Worm (Caenorhabditis elegans) whole organism, L4 larva: Measurements from ENCODE around the gene R10H1.1.

Experiments
- F26F4.8 ChIP-seq: fragments of 200-800 bp; sonication (Bioruptor generic); conservative IDR thresholded peaks from 2 replicates; pipeline ENCODE4 v1.3.6; 2022; ENCODE audit warnings: missing genetic modification characterization, missing compliant biosample characterization
- T26A8.4 ChIP-seq: fragments of 200-800 bp; sonication (Bioruptor generic); IDR thresholded peaks from 2 replicates; pipeline ENCODE4 v1.3.6; 2022; ENCODE audit warnings: missing genetic modification characterization, missing compliant biosample characterization
- Y105C5A.15 ChIP-seq: fragments of 200-800 bp; sonication (Bioruptor generic); IDR thresholded peaks from 2 replicates; pipeline ENCODE4 v1.3.6; 2022; ENCODE audit warnings: missing genetic modification characterization, missing compliant biosample characterization
- Y48G9A.11 ChIP-seq: fragments of 200-800 bp; sonication (Bioruptor generic); IDR thresholded peaks from 2 replicates; pipeline ENCODE4 v1.3.6; 2022; ENCODE audit warnings: missing genetic modification reagents, missing genetic modification characterization, missing compliant biosample characterization
- Y5F2A.4 ChIP-seq: fragments of 200-800 bp; sonication (Bioruptor generic); optimal IDR thresholded peaks from 2 replicates; lab custom pipeline; 2018; ENCODE audit warnings: mild to moderate bottlenecking, missing genetic modification characterization, missing compliant biosample characterization
- Y75B8A.6 ChIP-seq: fragments of 200-800 bp; sonication (Bioruptor generic); IDR thresholded peaks from 2 replicates; pipeline ENCODE4 v1.3.6; 2022; ENCODE audit warnings: missing genetic modification reagents, missing genetic modification characterization, missing compliant biosample characterization
- aly-2 ChIP-seq: sonication (generic microtip); optimal IDR thresholded peaks from 2 replicates; lab custom pipeline; 2018; ENCODE audit warnings: missing biosample characterization, missing genetic modification characterization
- ama-1 ChIP-seq: fragments of 150-350 bp; optimal IDR thresholded peaks from 2 replicates; lab custom pipeline; 2014; ENCODE audit warnings: inconsistent platforms, mixed read lengths
- attf-4 ChIP-seq: sonication (generic microtip); optimal IDR thresholded peaks from 3 replicates; lab custom pipeline; 2017; ENCODE audit warnings: missing biosample characterization, missing genetic modification characterization
- ceh-28 ChIP-seq: fragments of 150-350 bp; optimal IDR thresholded peaks from 2 replicates; lab custom pipeline; 2014; ENCODE audit warnings: missing biosample characterization, missing genetic modification reagents, missing genetic modification characterization
- ceh-32 ChIP-seq: sonication (generic microtip); optimal IDR thresholded peaks from 2 replicates; lab custom pipeline; 2016; ENCODE audit warnings: mild to moderate bottlenecking, missing genetic modification characterization, missing compliant biosample characterization; ENCODE audit not compliant: poor library complexity
- ceh-82 ChIP-seq: sonication (generic microtip); optimal IDR thresholded peaks from 2 replicates; lab custom pipeline; 2017; ENCODE audit warnings: missing biosample characterization, missing genetic modification characterization
- cey-2 ChIP-seq: sonication (generic microtip); optimal IDR thresholded peaks from 3 replicates; lab custom pipeline; 2017; ENCODE audit warnings: missing genetic modification characterization, mild to moderate bottlenecking, missing compliant biosample characterization, antibody characterized with exemption, borderline replicate concordance; ENCODE audit not compliant: insufficient read depth
- ctbp-1 ChIP-seq: fragments of 200-800 bp; sonication (Bioruptor generic); IDR thresholded peaks from 2 replicates; pipeline ENCODE4 v1.3.6; 2022; ENCODE audit warnings: missing genetic modification reagents, missing genetic modification characterization, missing compliant biosample characterization
- daf-16 ChIP-seq, 3 experiments: sonication (generic microtip); optimal IDR thresholded peaks; 2 replicates each; lab custom pipeline; 2016 to 2017; ENCODE audit warnings: missing genetic modification characterization in 3 of 3, missing genetic modification reagents in 3 of 3, mild to moderate bottlenecking in 2 of 3, missing compliant biosample characterization in 2 of 3, missing biosample characterization in 1 of 3, moderate library complexity in 1 of 3
- daf-8 ChIP-seq: fragments of 200-800 bp; sonication (Bioruptor generic); IDR thresholded peaks from 2 replicates; pipeline ENCODE4 v1.3.6; 2022; ENCODE audit warnings: missing genetic modification characterization, missing compliant biosample characterization
- dmd-6 ChIP-seq: fragments of 200-800 bp; sonication (Bioruptor generic); IDR thresholded peaks from 2 replicates; pipeline ENCODE4 v1.3.6; 2022; ENCODE audit warnings: missing genetic modification reagents, missing genetic modification characterization, missing compliant biosample characterization
- dpl-1 ChIP-seq: fragments of 150-350 bp; optimal IDR thresholded peaks from 2 replicates; lab custom pipeline; 2014; ENCODE audit warnings: missing biosample characterization, missing genetic modification reagents, missing genetic modification characterization
- duxl-1 ChIP-seq: sonication (generic microtip); optimal IDR thresholded peaks from 2 replicates; lab custom pipeline; 2016; ENCODE audit warnings: mild to moderate bottlenecking, missing genetic modification characterization, moderate library complexity, missing compliant biosample characterization; ENCODE audit not compliant: poor library complexity
- dve-1 ChIP-seq: sonication (generic microtip); optimal IDR thresholded peaks from 2 replicates; lab custom pipeline; 2017; ENCODE audit warnings: antibody characterized with exemption, mild to moderate bottlenecking, missing genetic modification characterization, missing compliant biosample characterization; ENCODE audit not compliant: insufficient read depth
- gei-8 ChIP-seq: fragments of 200-800 bp; sonication (Bioruptor generic); optimal IDR thresholded peaks from 2 replicates; lab custom pipeline; 2018; ENCODE audit warnings: mild to moderate bottlenecking, missing genetic modification characterization, missing compliant biosample characterization
- hlh-30 ChIP-seq: sonication (generic microtip); optimal IDR thresholded peaks from 2 replicates; lab custom pipeline; 2017; ENCODE audit warnings: antibody characterized with exemption, mild to moderate bottlenecking, missing genetic modification characterization, missing compliant biosample characterization; ENCODE audit not compliant: insufficient read depth
- hmg-1.1 ChIP-seq: fragments of 200-800 bp; sonication (Bioruptor generic); IDR thresholded peaks from 2 replicates; pipeline ENCODE4 v1.3.6; 2022; ENCODE audit warnings: missing genetic modification reagents, missing genetic modification characterization, missing compliant biosample characterization
- jun-1 ChIP-seq: fragments of 150-350 bp; optimal IDR thresholded peaks from 2 replicates; lab custom pipeline; 2014; ENCODE audit warnings: missing biosample characterization, missing genetic modification reagents, missing genetic modification characterization
- lim-7 ChIP-seq: fragments of 200-800 bp; sonication (Bioruptor generic); IDR thresholded peaks from 2 replicates; pipeline ENCODE4 v1.3.6; 2022; ENCODE audit warnings: missing genetic modification characterization, missing compliant biosample characterization
- lin-1 ChIP-seq: fragments of 200-800 bp; sonication (Bioruptor generic); IDR thresholded peaks from 2 replicates; pipeline ENCODE4 v1.3.6; 2022; ENCODE audit warnings: missing genetic modification reagents, missing genetic modification characterization, missing compliant biosample characterization
- lin-13 ChIP-seq: fragments of 150-350 bp; optimal IDR thresholded peaks from 2 replicates; lab custom pipeline; 2014; ENCODE audit warnings: missing biosample characterization, missing genetic modification reagents, missing genetic modification characterization
- lin-39 ChIP-seq: fragments of 150-350 bp; optimal IDR thresholded peaks from 2 replicates; lab custom pipeline; 2014; ENCODE audit warnings: missing biosample characterization, missing genetic modification reagents, missing genetic modification characterization
- madf-9 ChIP-seq: fragments of 200-800 bp; sonication (Bioruptor generic); conservative IDR thresholded peaks from 2 replicates; pipeline ENCODE4 v1.3.6; 2022; ENCODE audit warnings: missing genetic modification reagents, missing genetic modification characterization, missing compliant biosample characterization
- mdl-1 ChIP-seq, 2 experiments: fragments of 150-350 bp in 1 of 2; sonication (generic microtip) in 1 of 2; optimal IDR thresholded peaks; 2 replicates each; lab custom pipeline; 2014 to 2017; ENCODE audit warnings: missing biosample characterization in 2 of 2, missing genetic modification characterization in 2 of 2
- mdt-29 ChIP-seq: fragments of 200-800 bp; sonication (Bioruptor generic); IDR thresholded peaks from 2 replicates; pipeline ENCODE4 v1.3.6; 2022; ENCODE audit warnings: missing genetic modification reagents, missing genetic modification characterization, missing compliant biosample characterization
- mxl-2 ChIP-seq: fragments of 200-800 bp; sonication (Bioruptor generic); conservative IDR thresholded peaks from 2 replicates; pipeline ENCODE4 v1.3.6; 2022; ENCODE audit warnings: missing genetic modification reagents, missing genetic modification characterization, missing compliant biosample characterization
- mxl-3 ChIP-seq: fragments of 200-800 bp; sonication (Bioruptor generic); optimal IDR thresholded peaks from 2 replicates; lab custom pipeline; 2018; ENCODE audit warnings: mild to moderate bottlenecking, missing genetic modification characterization, missing compliant biosample characterization
- nhr-25 ChIP-seq: sonication (generic microtip); optimal IDR thresholded peaks from 2 replicates; lab custom pipeline; 2017; ENCODE audit warnings: missing genetic modification characterization, mild to moderate bottlenecking, missing compliant biosample characterization, antibody characterized with exemption, moderate library complexity, borderline replicate concordance; ENCODE audit not compliant: insufficient read depth
- nhr-28 ChIP-seq: fragments of 150-350 bp; optimal IDR thresholded peaks from 2 replicates; lab custom pipeline; 2014; ENCODE audit warnings: missing biosample characterization, missing genetic modification characterization
- nhr-41 ChIP-seq: fragments of 200-800 bp; sonication (Bioruptor generic); IDR thresholded peaks from 2 replicates; pipeline ENCODE4 v1.3.6; 2022; ENCODE audit warnings: missing genetic modification reagents, missing genetic modification characterization, missing compliant biosample characterization
- nhr-48 ChIP-seq: sonication (generic microtip); optimal IDR thresholded peaks from 2 replicates; lab custom pipeline; 2016; ENCODE audit warnings: mild to moderate bottlenecking, missing genetic modification characterization, missing compliant biosample characterization
- nhr-6 ChIP-seq: fragments of 150-350 bp; optimal IDR thresholded peaks from 2 replicates; lab custom pipeline; 2014; ENCODE audit warnings: missing biosample characterization, missing genetic modification characterization
- nhr-77 ChIP-seq: fragments of 150-350 bp; optimal IDR thresholded peaks from 2 replicates; lab custom pipeline; 2014; ENCODE audit warnings: missing biosample characterization, missing genetic modification characterization
- php-3 ChIP-seq: fragments of 200-800 bp; sonication (Bioruptor generic); IDR thresholded peaks from 2 replicates; pipeline ENCODE4 v1.3.6; 2022; ENCODE audit warnings: missing genetic modification reagents, missing genetic modification characterization, missing compliant biosample characterization
- pqm-1 ChIP-seq: sonication (generic microtip); optimal IDR thresholded peaks from 2 replicates; lab custom pipeline; 2017; ENCODE audit warnings: missing biosample characterization, missing genetic modification characterization
- rbr-2 ChIP-seq: sonication (generic microtip); optimal IDR thresholded peaks from 2 replicates; lab custom pipeline; 2016; ENCODE audit warnings: missing genotype, missing genetic modification characterization, missing compliant biosample characterization
- saeg-2 ChIP-seq: fragments of 200-800 bp; sonication (Bioruptor generic); IDR thresholded peaks from 2 replicates; pipeline ENCODE4 v1.3.6; 2022; ENCODE audit warnings: missing genetic modification reagents, missing genetic modification characterization, missing compliant biosample characterization
- sdz-12 ChIP-seq: fragments of 200-800 bp; sonication (Bioruptor generic); optimal IDR thresholded peaks from 2 replicates; lab custom pipeline; 2018; ENCODE audit warnings: mild to moderate bottlenecking, missing genetic modification characterization, missing compliant biosample characterization
- snpc-1.2 ChIP-seq: fragments of 200-800 bp; sonication (Bioruptor generic); IDR thresholded peaks from 2 replicates; pipeline ENCODE4 v1.3.6; 2022; ENCODE audit warnings: missing genetic modification reagents, missing genetic modification characterization, missing compliant biosample characterization
- spr-1 ChIP-seq: sonication (generic microtip); optimal IDR thresholded peaks from 2 replicates; lab custom pipeline; 2016; ENCODE audit warnings: mild to moderate bottlenecking, missing genetic modification characterization, missing compliant biosample characterization
- vab-7 ChIP-seq: fragments of 200-800 bp; sonication (Bioruptor generic); IDR thresholded peaks from 2 replicates; pipeline ENCODE4 v1.3.6; 2022; ENCODE audit warnings: missing genetic modification reagents, missing genetic modification characterization, missing compliant biosample characterization
- zag-1 ChIP-seq: fragments of 150-350 bp; optimal IDR thresholded peaks from 2 replicates; lab custom pipeline; 2014; ENCODE audit warnings: missing biosample characterization, missing genetic modification characterization
- zfp-3 ChIP-seq: fragments of 200-800 bp; sonication (Bioruptor generic); conservative IDR thresholded peaks from 2 replicates; pipeline ENCODE4 v1.3.6; 2022; ENCODE audit warnings: missing genetic modification reagents, missing genetic modification characterization, missing compliant biosample characterization

R10H1.1 gene

DNA sequence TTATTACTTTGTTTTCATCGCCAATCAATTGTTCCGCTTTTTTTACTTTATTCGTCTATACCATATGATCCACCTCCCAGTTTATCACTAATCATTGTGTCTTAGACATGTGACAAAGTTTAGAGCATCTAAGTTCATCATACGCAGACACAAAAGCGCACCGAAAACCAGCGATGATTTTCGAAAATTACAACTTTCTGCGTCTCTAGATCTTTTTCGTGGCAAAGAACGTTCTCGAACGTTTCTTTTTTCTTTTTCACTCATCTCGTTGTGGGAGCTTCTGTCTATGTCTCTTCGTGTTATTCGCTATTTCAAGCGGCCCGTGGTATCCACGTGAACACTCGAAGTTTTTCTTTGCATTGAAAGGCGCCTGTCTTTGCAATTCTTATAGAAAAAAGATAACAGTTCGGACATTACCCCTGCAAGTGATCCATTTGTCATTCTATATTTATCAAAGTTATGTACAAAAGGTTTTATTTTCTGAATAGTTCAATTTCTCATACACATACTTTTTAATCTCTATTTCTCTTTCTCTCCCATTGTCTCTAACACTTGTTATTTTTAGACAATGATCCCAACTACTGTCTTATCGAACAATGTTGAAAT lies 34.9 kb downstream of the R10H1.1 start, which contains the start of gene ZK1290.5:
TSS of gene ZK1290.5 (plus strand) at position 566 of the 606 bp plus-strand sequence.
- peak; percentile 67 for TF ChIP-seq rbr-2 (tag; lab: Kevin White, UChicago)
- peak; percentile 48; the same call in 1 of the 2 replicates for TF ChIP-seq madf-9
- peak; percentile 43 to 95 for TF ChIP-seq mdl-1 (tag; optimal IDR thresholded peaks at IDR 0.05; lab: Kevin White, UChicago)
- peak; percentile 99 for TF ChIP-seq dmd-6
- peak; percentile 98 for TF ChIP-seq dve-1 (tag; lab: Kevin White, UChicago)
- TF ChIP-seq cey-2 (tag; lab: Kevin White, UChicago), result peak; percentile 72
- no peak for TF ChIP-seq Y105C5A.15
- peak; percentile 26; the same call in 1 of the 2 replicates for TF ChIP-seq saeg-2 (GFP tag; lab: Robert Waterston, UW)
- no peak for TF ChIP-seq daf-8 (GFP tag; lab: Robert Waterston, UW)
- TF ChIP-seq duxl-1 (tag; lab: Kevin White, UChicago), result peak; percentile 15
- 0 out of 2 replicates have a peak, but pooled peaks have one; percentile 31 for TF ChIP-seq Y75B8A.6 (GFP tag; lab: Robert Waterston, UW)
- peak; percentile 98 for TF ChIP-seq nhr-48
- TF ChIP-seq jun-1, result no peak
- peak; percentile 52 for TF ChIP-seq mxl-3
- peak; percentile 49 for TF ChIP-seq nhr-25 (tag; lab: Kevin White, UChicago)
- TF ChIP-seq aly-2 (tag; lab: Kevin White, UChicago), result no peak
- peak; percentile 97 for TF ChIP-seq hlh-30 (tag; lab: Kevin White, UChicago)
- TF ChIP-seq ceh-82 (tag; lab: Kevin White, UChicago), result no peak
- TF ChIP-seq mdt-29 (GFP tag; lab: Robert Waterston, UW), result peak; percentile 96
- no peak for TF ChIP-seq sdz-12
- TF ChIP-seq lim-7, result no peak
- peak; percentile 98 for TF ChIP-seq mxl-2 (GFP tag; lab: Robert Waterston, UW)
- no peak for TF ChIP-seq F26F4.8 (GFP tag; lab: Robert Waterston, UW)
- TF ChIP-seq nhr-6 (tag; lab: Kevin White, UChicago), result no peak
- TF ChIP-seq ama-1 (lab: Kevin White, UChicago), result no peak
- no peak for TF ChIP-seq lin-39
- peak; percentile 91 for TF ChIP-seq nhr-28 (tag; lab: Kevin White, UChicago)
- TF ChIP-seq ceh-32, result no peak
- peak; percentile 91 for TF ChIP-seq php-3 (GFP tag; lab: Robert Waterston, UW)
- TF ChIP-seq Y48G9A.11, result no peak
- peak; percentile 3 for TF ChIP-seq pqm-1
- TF ChIP-seq nhr-77 (tag; lab: Kevin White, UChicago), result peak; percentile 72
- peak; percentile 71 for TF ChIP-seq lin-13 (GFP tag; lab: Kevin White, UChicago)
- peak; percentile 75 for TF ChIP-seq spr-1 (tag; lab: Kevin White, UChicago)
- TF ChIP-seq daf-16 (GFP tag; optimal IDR thresholded peaks at IDR 0.05; lab: Kevin White, UChicago), result peak; percentile 82 to 87
- peak; percentile 76 for TF ChIP-seq daf-16 (tag; optimal IDR thresholded peaks at IDR 0.05; lab: Kevin White, UChicago)
- peak; percentile 50 for TF ChIP-seq dpl-1 (GFP tag; lab: Kevin White, UChicago)
- TF ChIP-seq zfp-3 (GFP tag; lab: Robert Waterston, UW), result peak; percentile 83
- no peak for TF ChIP-seq vab-7 (GFP tag; lab: Robert Waterston, UW)
- peak; percentile 71 for TF ChIP-seq T26A8.4 (GFP tag; lab: Robert Waterston, UW)
- TF ChIP-seq zag-1, result no peak
- peak; percentile 62 for TF ChIP-seq hmg-1.1
- TF ChIP-seq snpc-1.2 (GFP tag; lab: Robert Waterston, UW), result no peak
- peak; percentile 79; the same call in 1 of the 2 replicates for TF ChIP-seq nhr-41 (GFP tag; lab: Robert Waterston, UW)
- no peak for TF ChIP-seq ceh-28 (tag; lab: Kevin White, UChicago)
- no peak for TF ChIP-seq Y5F2A.4
- TF ChIP-seq gei-8, result peak; percentile 96
- peak; percentile 87 for TF ChIP-seq lin-1 (GFP tag; lab: Robert Waterston, UW)
- peak; percentile 75 for TF ChIP-seq ctbp-1
- TF ChIP-seq attf-4 (tag; lab: Kevin White, UChicago), result no peak
